Worm (Caenorhabditis elegans): ENCODE measurements around the gene Y46G5A.20.

ce11 chrII:12790392-12790791 is 20.4 kb upstream of the Y46G5A.20 start:
- TF ChIP-seq flt-1 (GFP tag; IDR thresholded peaks at IDR 0.05), result no peak
- 0 out of 2 replicates have a peak, but pooled peaks have one; percentile 12 for TF ChIP-seq T22C8.4 (GFP tag; IDR thresholded peaks at IDR 0.05)
- TF ChIP-seq tab-1 (GFP tag; IDR thresholded peaks at IDR 0.05), result no peak
